Fruit fly (Drosophila melanogaster) ovary, adult (tissue): ENCODE data around the gene Cyp4ac3.
A peak's percentile ranks its signal among the peaks of the same experiment; 100 is the strongest.

ENCODE experiments used
- CG17801 ChIP-seq: fragments of 200-800 bp; optimal IDR thresholded peaks from 2 replicates; lab custom pipeline; 2019; ENCODE audit warnings: missing biosample characterization, mild to moderate bottlenecking, missing genetic modification characterization, moderate library complexity; ENCODE audit not compliant: partially characterized antibody

Gene Cyp4ac3

DNA sequence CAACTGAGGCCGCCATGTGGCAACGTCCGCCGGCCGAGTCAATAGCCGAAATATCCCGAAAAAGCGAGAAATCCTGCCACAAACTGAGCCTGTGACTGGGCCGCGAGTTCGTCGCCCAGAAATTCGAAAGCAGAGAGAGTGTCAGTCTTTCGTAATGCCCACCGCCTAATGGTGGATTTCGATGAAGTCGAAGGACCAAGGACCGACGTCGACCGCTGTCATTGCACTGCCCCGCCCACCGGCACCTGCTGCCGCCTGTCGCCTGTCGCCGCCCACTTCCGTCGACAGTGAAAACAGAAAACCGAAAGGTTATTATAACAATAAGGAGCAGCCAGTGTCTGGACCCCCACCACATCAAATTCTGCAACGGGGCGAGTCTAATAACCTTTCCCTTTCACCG lies 18.3 kb downstream of the Cyp4ac3 start:
- no peak for TF ChIP-seq CG17801 (GFP tag; lab: Kevin White, UChicago)

dm6 chr2L:5287599-5288261 lies 19.4 kb downstream of the Cyp4ac3 start:
- TF ChIP-seq CG17801 (GFP tag; lab: Kevin White, UChicago): no peak

DNA sequence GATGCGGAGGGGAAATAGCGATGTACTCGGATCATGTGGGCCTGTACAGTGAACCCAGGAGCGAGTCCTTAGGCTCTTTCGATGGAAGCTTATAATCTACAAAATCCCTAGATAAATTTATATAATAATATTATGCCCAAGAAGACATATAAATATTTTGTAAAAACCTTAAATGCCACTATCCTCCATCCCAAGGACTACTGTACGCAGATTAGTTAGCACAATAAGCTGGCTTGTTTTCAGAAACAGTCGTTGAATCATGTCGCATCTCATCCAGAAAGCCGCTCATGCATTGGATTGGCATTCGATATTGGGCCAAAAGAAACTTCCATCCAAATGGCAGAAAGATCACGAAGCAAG lies 19.9 kb downstream of the Cyp4ac3 start:
- TF ChIP-seq CG17801 (GFP tag; lab: Kevin White, UChicago): no peak

DNA sequence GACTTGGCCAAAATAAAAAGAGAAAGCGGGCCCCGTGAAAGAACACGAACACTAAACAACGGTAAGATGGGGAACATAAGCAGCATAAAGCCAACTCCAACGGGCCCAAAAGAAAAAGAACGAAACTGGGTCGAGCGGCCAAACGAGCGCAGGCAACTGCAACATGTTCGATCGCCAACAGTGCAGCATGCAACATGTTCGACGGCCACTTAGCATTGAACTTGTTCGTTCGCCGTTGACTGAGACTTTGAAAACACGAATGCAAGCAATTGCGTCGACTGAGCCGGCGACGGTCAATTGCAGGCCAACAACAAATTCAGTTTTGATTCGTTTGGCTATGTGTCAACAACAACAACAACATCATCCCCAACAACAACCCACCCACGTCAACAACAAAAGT lies 20.4 kb downstream of the Cyp4ac3 start, which contains the start of gene vri:
vri (plus strand) TSS at position 224 of the 400 bp plus-strand sequence.
- no peak for TF ChIP-seq CG17801 (GFP tag; lab: Kevin White, UChicago)

DNA sequence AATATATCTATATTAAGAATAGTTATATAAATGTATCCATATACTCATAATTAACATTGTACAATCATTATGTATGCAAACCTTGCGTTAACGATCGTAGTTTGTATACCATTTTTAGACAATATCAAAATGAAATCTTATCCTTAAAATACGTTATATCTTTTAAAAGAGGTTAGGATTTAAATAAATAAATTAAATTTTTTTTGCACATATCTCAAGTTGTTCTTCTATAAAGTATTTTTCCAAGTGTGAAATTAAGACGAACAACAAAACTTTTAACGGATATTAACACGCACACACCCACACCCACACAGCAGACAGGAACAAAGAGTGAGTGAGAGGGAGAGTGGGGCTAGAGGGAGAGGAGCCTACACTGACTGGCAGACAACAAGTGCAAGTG lies 21.6 kb downstream of the Cyp4ac3 start:
- TF ChIP-seq CG17801 (GFP tag; lab: Kevin White, UChicago): no peak

dm6 chr2L:5290530-5290929 lies 22.2 kb downstream of the Cyp4ac3 start:
- TF ChIP-seq CG17801 (GFP tag; lab: Kevin White, UChicago): no peak

DNA sequence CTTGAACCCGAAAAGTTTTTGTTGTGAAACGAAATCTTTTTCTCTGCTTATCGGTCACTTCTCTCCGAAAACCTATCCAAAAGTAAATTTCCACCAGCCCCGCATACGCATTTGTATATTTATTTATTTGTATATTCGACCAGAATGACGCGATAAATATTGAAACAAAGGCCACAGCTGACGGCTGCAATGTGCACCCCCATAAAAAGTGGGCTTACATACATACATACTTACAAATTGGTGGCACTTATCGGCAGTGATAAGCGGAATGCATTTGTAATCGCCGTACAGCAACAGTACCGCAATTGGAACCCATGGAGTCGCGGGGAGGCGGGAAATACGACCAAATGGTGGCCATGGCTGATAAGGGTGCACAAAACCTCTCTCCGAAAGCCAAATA lies 22.9 kb downstream of the Cyp4ac3 start:
- TF ChIP-seq CG17801 (GFP tag; lab: Kevin White, UChicago): no peak

- no peak for TF ChIP-seq CG17801 (GFP tag; lab: Kevin White, UChicago)
Observed at dm6 chr2L:5291869-5292642, 23.8 kb downstream of the Cyp4ac3 start.

- no peak for TF ChIP-seq CG17801 (GFP tag; lab: Kevin White, UChicago)
Observed at dm6 chr2L:5292643-5292963, 24.3 kb downstream of the Cyp4ac3 start.

dm6 chr2L:5292977-5293513 lies 24.7 kb downstream of the Cyp4ac3 start:
- peak; percentile 94 for TF ChIP-seq CG17801 (GFP tag; lab: Kevin White, UChicago)

DNA sequence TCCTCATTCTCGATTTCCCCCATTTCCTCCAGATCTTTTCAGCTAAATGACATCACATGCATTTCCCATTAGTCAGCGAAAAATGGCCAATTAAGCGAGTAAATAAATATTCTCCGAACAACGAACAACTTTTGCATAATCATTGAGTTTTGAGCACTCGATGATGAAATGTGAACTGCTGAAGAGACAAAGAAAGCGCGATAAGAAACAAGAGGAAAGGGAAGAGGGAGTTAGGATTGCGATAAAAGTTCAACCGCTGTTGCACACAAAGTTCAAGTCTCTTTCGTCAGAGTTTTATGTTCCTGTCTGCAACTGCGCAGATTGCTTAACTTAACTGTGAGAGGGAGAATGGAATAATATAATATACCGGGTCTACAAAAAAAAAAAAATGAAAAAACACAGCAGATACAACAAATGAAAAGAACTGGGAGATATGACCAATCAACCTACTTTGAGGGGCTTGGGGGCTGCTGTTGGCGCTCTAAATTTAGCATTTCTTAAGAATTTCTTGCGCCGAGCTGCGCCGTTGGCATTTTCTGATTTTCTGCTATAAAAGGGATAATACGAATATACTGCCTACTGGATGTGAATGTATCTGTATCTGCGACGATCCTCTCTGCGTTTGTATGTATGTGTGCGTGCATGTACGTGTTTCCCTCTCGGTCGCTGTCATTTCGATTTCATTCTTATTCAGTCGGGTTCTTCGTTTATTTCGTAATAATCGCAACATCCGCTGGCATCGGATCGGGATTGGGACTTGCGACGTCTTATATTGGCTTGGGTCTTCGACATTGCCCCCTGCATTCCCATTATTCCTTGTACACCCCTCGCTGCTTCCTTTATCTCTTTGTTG lies 26.3 kb downstream of the Cyp4ac3 start:
- peak; percentile 17 for TF ChIP-seq CG17801 (GFP tag; lab: Kevin White, UChicago)

- no peak for TF ChIP-seq CG17801 (GFP tag; lab: Kevin White, UChicago)
Observed at dm6 chr2L:5295245-5295572, 26.9 kb downstream of the Cyp4ac3 start.

dm6 chr2L:5296672-5297288 lies 28.5 kb downstream of the Cyp4ac3 start:
- peak; percentile 31 for TF ChIP-seq CG17801 (GFP tag; lab: Kevin White, UChicago)

DNA sequence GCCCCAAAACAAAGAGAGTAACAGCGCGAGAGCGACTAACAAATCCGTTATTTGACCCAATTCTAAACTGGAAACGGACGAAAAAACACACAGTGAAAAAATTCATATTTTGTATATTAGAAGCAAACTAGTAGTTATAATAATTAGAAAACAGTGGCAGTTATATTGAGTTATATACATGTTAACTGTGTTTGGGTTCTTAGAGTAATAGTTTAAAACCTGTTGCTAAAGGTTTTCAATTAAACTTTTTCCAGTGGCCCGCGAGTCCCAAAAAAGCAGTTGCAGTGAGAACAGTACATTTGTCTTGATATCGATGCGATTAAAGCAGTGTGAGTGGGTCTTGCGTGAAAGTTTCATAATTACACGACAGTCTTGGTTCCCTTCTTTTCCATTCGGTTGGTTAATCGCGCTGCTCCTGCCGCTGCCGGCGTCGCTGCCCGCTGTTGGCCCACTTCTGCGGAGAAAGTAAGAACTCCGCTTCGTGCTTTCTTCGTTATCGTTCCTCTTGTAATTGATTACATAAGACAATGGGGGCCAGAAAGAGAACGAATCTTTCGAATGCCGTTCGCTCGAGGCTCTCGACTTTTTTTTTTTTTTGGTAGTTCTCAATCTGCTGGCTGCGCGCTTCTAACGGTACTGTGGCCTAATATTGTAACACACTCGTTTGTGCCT lies 29.1 kb downstream of the Cyp4ac3 start:
- no peak for TF ChIP-seq CG17801 (GFP tag; lab: Kevin White, UChicago)
